Worm (Caenorhabditis elegans): ENCODE measurements around the gene F01F1.2.
A peak's percentile ranks its signal among the peaks of the same experiment; 100 is the strongest.

Gene F01F1.2

ce11 chrIII:5838159-5839046 is 40.0 kb upstream of the F01F1.2 start (continued):
- TF ChIP-seq ceh-8 (GFP tag; optimal IDR thresholded peaks at IDR 0.05) (no peak), irx-1 (tag; optimal IDR thresholded peaks at IDR 0.05) (no peak), elt-3 (tag; optimal IDR thresholded peaks at IDR 0.05) (peak in 5 of 6 experiments; percentile 14 to 76 (median 54)), lin-15B (tag; optimal IDR thresholded peaks at IDR 0.05) (no peak), aha-1 (tag; optimal IDR thresholded peaks at IDR 0.05) (no peak), nhr-12 (tag; optimal IDR thresholded peaks at IDR 0.05) (no peak), blmp-1 (tag; optimal IDR thresholded peaks at IDR 0.05) (peak; percentile 83), unc-98 (GFP tag; IDR thresholded peaks at IDR 0.05) (no peak), nhr-84 (tag; optimal IDR thresholded peaks at IDR 0.05) (no peak), nhr-47 (tag; optimal IDR thresholded peaks at IDR 0.05) (peak; percentile 18), egl-13 (tag; optimal IDR thresholded peaks at IDR 0.05) (no peak), sup-37 (GFP tag; optimal IDR thresholded peaks at IDR 0.05) (no peak), zip-4 (GFP tag; optimal IDR thresholded peaks at IDR 0.05) (no peak), dpl-1 (GFP tag; optimal IDR thresholded peaks at IDR 0.05) (no peak), sox-4 (tag; optimal IDR thresholded peaks at IDR 0.05) (no peak), zag-1 (tag; optimal IDR thresholded peaks at IDR 0.05) (no peak), sptf-1 (tag; optimal IDR thresholded peaks at IDR 0.05) (no peak), unc-86 (tag; optimal IDR thresholded peaks at IDR 0.05) (no peak), unc-130 (tag; optimal IDR thresholded peaks at IDR 0.05) (peak; percentile 51), ets-5 (GFP tag; IDR thresholded peaks at IDR 0.05) (no peak), nhr-237 (tag; optimal IDR thresholded peaks at IDR 0.05) (no peak), efl-1 (optimal IDR thresholded peaks at IDR 0.05) (peak in 1 of 2 experiments; percentile 1), efl-1 (GFP tag; optimal IDR thresholded peaks at IDR 0.05 in 1 of 2) (no peak), unc-62 (GFP tag; optimal IDR thresholded peaks at IDR 0.05) (no peak), efl-3 (GFP tag; optimal IDR thresholded peaks at IDR 0.05) (no peak), rnt-1 (tag; optimal IDR thresholded peaks at IDR 0.05) (no peak), ztf-4 (tag; optimal IDR thresholded peaks at IDR 0.05) (no peak), nhr-28 (tag; optimal IDR thresholded peaks at IDR 0.05) (no peak), F16B12.6 (tag; optimal IDR thresholded peaks at IDR 0.05) (no peak), swsn-7 (tag; optimal IDR thresholded peaks at IDR 0.05) (no peak), lin-39 (tag; optimal IDR thresholded peaks at IDR 0.05) (no peak), ces-1 (GFP tag; optimal IDR thresholded peaks at IDR 0.05) (no peak), hpl-2 (GFP tag; optimal IDR thresholded peaks at IDR 0.05) (no peak), ama-1 (optimal IDR thresholded peaks at IDR 0.05) (peak; percentile 70), elt-2 (tag; optimal IDR thresholded peaks at IDR 0.05) (peak; percentile 74), nhr-90 (tag; optimal IDR thresholded peaks at IDR 0.05; ENCODE audit: poor library complexity) (peak; percentile 62), snpc-4 (tag; optimal IDR thresholded peaks at IDR 0.05) (no peak), skn-1 (tag; optimal IDR thresholded peaks at IDR 0.05) (no peak), pax-3 (tag; optimal IDR thresholded peaks at IDR 0.05) (peak; percentile 54), lin-14 (GFP tag; optimal IDR thresholded peaks at IDR 0.05) (peak; percentile 72), nhr-77 (tag; optimal IDR thresholded peaks at IDR 0.05) (peak; percentile 66), tbx-2 (tag; optimal IDR thresholded peaks at IDR 0.05) (peak; percentile 66), grh-1 (GFP tag; IDR thresholded peaks at IDR 0.05) (no peak), isw-1 (GFP tag; IDR thresholded peaks at IDR 0.05) (no peak), hlh-4 (tag; optimal IDR thresholded peaks at IDR 0.05) (no peak), nhr-71 (tag; optimal IDR thresholded peaks at IDR 0.05) (peak; percentile 76), unc-30 (tag; optimal IDR thresholded peaks at IDR 0.05) (no peak), ceh-63 (GFP tag; optimal IDR thresholded peaks at IDR 0.05) (no peak), mab-9 (GFP tag; IDR thresholded peaks at IDR 0.05) (no peak), mef-2 (tag; optimal IDR thresholded peaks at IDR 0.05) (no peak), ceh-82 (tag; optimal IDR thresholded peaks at IDR 0.05) (peak in 1 of 3 experiments; percentile 18), nhr-85 (tag) (peak; percentile 79)
